Fruit fly (Drosophila melanogaster) whole organism: Measurements from ENCODE around the gene CLS.

ENCODE experiments used
- CG8478 ChIP-seq: fragments of >200 bp; optimal IDR thresholded peaks from 2 replicates; lab custom pipeline; 2018; ENCODE audit warnings: inconsistent platforms
- Dll ChIP-seq: fragments of >200 bp; optimal IDR thresholded peaks from 2 replicates; lab custom pipeline; 2017
- EcR ChIP-seq, 2 experiments: fragments of >200 bp; optimal IDR thresholded peaks; 2 replicates each; lab custom pipeline; 2017; ENCODE audit warnings: missing biosample characterization in 2 of 2, missing genetic modification characterization in 2 of 2, missing genetic modification reagents in 2 of 2
- pan ChIP-seq: fragments of >200 bp; optimal IDR thresholded peaks from 2 replicates; lab custom pipeline; 2017
- psq ChIP-seq: fragments of >200 bp; optimal IDR thresholded peaks from 2 replicates; lab custom pipeline; 2017
- usp ChIP-seq: fragments of >200 bp; optimal IDR thresholded peaks from 2 replicates; lab custom pipeline; 2017; ENCODE audit warnings: missing biosample characterization, missing genetic modification characterization, mixed read lengths

DNA sequence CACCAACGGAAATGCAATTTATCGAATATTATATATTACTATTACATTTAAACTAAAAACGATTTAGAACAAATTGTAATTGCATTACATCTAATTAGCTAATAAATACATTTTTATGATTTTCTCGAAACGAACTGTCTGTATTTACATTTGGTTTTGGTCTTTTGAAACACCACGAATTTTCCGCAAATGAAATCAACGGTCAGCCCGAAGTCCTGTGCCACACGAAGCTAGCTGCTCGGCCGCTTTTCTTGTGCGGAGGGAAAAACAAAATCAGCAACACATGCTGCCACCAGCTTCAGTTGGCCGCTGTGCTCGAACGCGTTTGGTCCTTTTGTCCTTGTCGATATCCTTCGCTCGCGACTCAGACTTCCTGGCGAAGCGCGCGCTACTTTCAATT is 21.7 kb downstream of the CLS start, which contains the start of gene Lgr3:
- TF ChIP-seq psq (no peak), EcR (GFP tag; optimal IDR thresholded peaks at IDR 0.05; lab: Kevin White, UChicago) (no peak), usp (GFP tag; lab: Kevin White, UChicago) (no peak), Dll (lab: Kevin White, UChicago) (no peak), pan (lab: Kevin White, UChicago) (no peak), CG8478 (lab: Kevin White, UChicago) (no peak)
